Fruit fly (Drosophila melanogaster) whole organism, embryonic: ENCODE data around the gene CG4020.

ENCODE experiments used
- Antp ChIP-seq: fragments of 200-800 bp; sonication (Bioruptor generic); optimal IDR thresholded peaks from 3 replicates; lab custom pipeline; 2016; ENCODE audit warnings: missing biosample characterization, missing genetic modification characterization
- Asciz ChIP-seq: fragments of 200-800 bp; sonication (Bioruptor generic); optimal IDR thresholded peaks from 2 replicates; lab custom pipeline; 2017; ENCODE audit warnings: missing biosample characterization, mild to moderate bottlenecking, missing genetic modification characterization, missing genetic modification reagents
- CG10366 ChIP-seq: fragments of 200-800 bp; sonication (Bioruptor generic); IDR thresholded peaks from 2 replicates; pipeline ENCODE4 v1.3.6; 2022; ENCODE audit warnings: missing biosample characterization, missing genetic modification characterization
- CG10565 ChIP-seq: fragments of 200-800 bp; sonication (Bioruptor generic); optimal IDR thresholded peaks from 3 replicates; lab custom pipeline; 2016; ENCODE audit warnings: missing biosample characterization, mild to moderate bottlenecking, missing genetic modification characterization
- CG12299 ChIP-seq: fragments of 200-800 bp; sonication (Bioruptor generic); optimal IDR thresholded peaks from 2 replicates; lab custom pipeline; 2018; ENCODE audit warnings: missing biosample characterization, mild to moderate bottlenecking, missing genetic modification characterization
- CG14050 ChIP-seq: fragments of 200-800 bp; sonication (Bioruptor generic); IDR thresholded peaks from 3 replicates; pipeline ENCODE4 v1.3.6; 2022; ENCODE audit warnings: missing biosample characterization, missing genetic modification characterization
- CG17829 ChIP-seq: fragments of 200-800 bp; optimal IDR thresholded peaks from 2 replicates; lab custom pipeline; 2019; ENCODE audit warnings: missing biosample characterization, mild to moderate bottlenecking, missing genetic modification characterization, moderate library complexity
- CG18764 ChIP-seq: fragments of 200-800 bp; sonication (Bioruptor generic); optimal IDR thresholded peaks from 3 replicates; lab custom pipeline; 2016; ENCODE audit warnings: missing biosample characterization, missing genetic modification characterization
- CG33557 ChIP-seq: fragments of 200-800 bp; sonication (Bioruptor generic); optimal IDR thresholded peaks from 2 replicates; lab custom pipeline; 2019; ENCODE audit warnings: missing biosample characterization, mild to moderate bottlenecking, missing genetic modification characterization, moderate library complexity
- CG3995 ChIP-seq: fragments of 200-800 bp; sonication (Bioruptor generic); optimal IDR thresholded peaks from 3 replicates; lab custom pipeline; 2016; ENCODE audit warnings: missing biosample characterization, missing genetic modification characterization
- CG4328 ChIP-seq: fragments of 200-800 bp; sonication (Bioruptor generic); optimal IDR thresholded peaks from 3 replicates; lab custom pipeline; 2017; ENCODE audit warnings: missing biosample characterization, missing genetic modification reagents, missing genetic modification characterization
- CG4424 ChIP-seq: fragments of 200-800 bp; sonication (Bioruptor generic); optimal IDR thresholded peaks from 3 replicates; lab custom pipeline; 2016; ENCODE audit warnings: missing biosample characterization, missing genetic modification characterization
- CG6683 ChIP-seq: fragments of 200-800 bp; sonication (Bioruptor generic); optimal IDR thresholded peaks from 2 replicates; lab custom pipeline; 2017; ENCODE audit warnings: missing biosample characterization, mild to moderate bottlenecking, missing genetic modification characterization, missing genetic modification reagents
- CG6765 ChIP-seq: fragments of 200-800 bp; sonication (Bioruptor generic); optimal IDR thresholded peaks from 3 replicates; lab custom pipeline; 2017; ENCODE audit warnings: missing biosample characterization, mild to moderate bottlenecking, missing genetic modification characterization
- CG6813 ChIP-seq: fragments of 200-800 bp; sonication (Bioruptor generic); optimal IDR thresholded peaks from 2 replicates; lab custom pipeline; 2017; ENCODE audit warnings: missing biosample characterization, missing genetic modification characterization, mild to moderate bottlenecking, moderate library complexity, missing genetic modification reagents
- CG8359 ChIP-seq: fragments of 200-800 bp; sonication (Bioruptor generic); optimal IDR thresholded peaks from 2 replicates; lab custom pipeline; 2017; ENCODE audit warnings: missing biosample characterization, mild to moderate bottlenecking, missing genetic modification characterization, borderline replicate concordance
- Dip3 ChIP-seq: fragments of 200-800 bp; sonication (Bioruptor generic); optimal IDR thresholded peaks from 3 replicates; lab custom pipeline; 2016; ENCODE audit warnings: missing biosample characterization, missing genetic modification characterization
- Dp ChIP-seq: fragments of 200-800 bp; sonication (Bioruptor generic); optimal IDR thresholded peaks from 2 replicates; lab custom pipeline; 2018; ENCODE audit warnings: missing biosample characterization, mild to moderate bottlenecking, missing genetic modification characterization, moderate library complexity
- HmgD ChIP-seq: fragments of 200-800 bp; sonication (Bioruptor generic); optimal IDR thresholded peaks from 3 replicates; lab custom pipeline; 2016; ENCODE audit warnings: missing biosample characterization, missing genetic modification characterization
- Hmx ChIP-seq: fragments of 200-800 bp; sonication (Bioruptor generic); optimal IDR thresholded peaks from 2 replicates; lab custom pipeline; 2016; ENCODE audit warnings: missing biosample characterization, missing genetic modification characterization
- Lhr ChIP-seq: fragments of 200-800 bp; sonication (Bioruptor generic); optimal IDR thresholded peaks from 3 replicates; lab custom pipeline; 2017; ENCODE audit warnings: mild to moderate bottlenecking, missing biosample characterization, missing genetic modification reagents, missing genetic modification characterization
- Max ChIP-seq: fragments of 200-800 bp; sonication (Bioruptor generic); optimal IDR thresholded peaks from 2 replicates; lab custom pipeline; 2016; ENCODE audit warnings: missing biosample characterization, mild to moderate bottlenecking, missing genetic modification characterization
- Mrtf ChIP-seq: fragments of 200-800 bp; sonication (Bioruptor generic); IDR thresholded peaks from 3 replicates; pipeline ENCODE4 v1.3.6; 2022; ENCODE audit warnings: missing biosample characterization, missing genetic modification characterization
- Nf-YA ChIP-seq: fragments of 200-800 bp; sonication (Bioruptor generic); IDR thresholded peaks from 2 replicates; pipeline ENCODE4 v1.3.6; 2022; ENCODE audit warnings: missing biosample characterization, missing genetic modification characterization
- PHDP ChIP-seq: fragments of 200-800 bp; sonication (Bioruptor generic); optimal IDR thresholded peaks from 3 replicates; lab custom pipeline; 2018; ENCODE audit warnings: missing biosample characterization, mild to moderate bottlenecking, missing genetic modification characterization, moderate library complexity
- abd-A ChIP-seq: fragments of 200-800 bp; sonication (Bioruptor generic); optimal IDR thresholded peaks from 3 replicates; lab custom pipeline; 2019; ENCODE audit warnings: missing biosample characterization, mild to moderate bottlenecking, missing genetic modification characterization, moderate library complexity
- al ChIP-seq: fragments of 200-800 bp; sonication (Bioruptor generic); IDR thresholded peaks from 2 replicates; pipeline ENCODE4 v1.3.6; 2022; ENCODE audit warnings: missing biosample characterization, missing genetic modification characterization
- bcd ChIP-seq: fragments of 200-800 bp; sonication (Bioruptor generic); optimal IDR thresholded peaks from 2 replicates; lab custom pipeline; 2017; ENCODE audit warnings: missing biosample characterization, mild to moderate bottlenecking, missing genetic modification characterization
- bowl ChIP-seq: fragments of 200-800 bp; sonication (Bioruptor generic); IDR thresholded peaks from 2 replicates; pipeline ENCODE4 v1.3.6; 2022; ENCODE audit warnings: missing biosample characterization, missing genetic modification characterization
- chinmo ChIP-seq: fragments of 200-800 bp; sonication (Bioruptor generic); IDR thresholded peaks from 4 replicates; pipeline ENCODE4 v1.3.6; 2022; ENCODE audit warnings: missing biosample characterization, missing genetic modification characterization; ENCODE audit not compliant: partially characterized antibody
- corto ChIP-seq: fragments of 200-800 bp; sonication (Bioruptor generic); optimal IDR thresholded peaks from 2 replicates; lab custom pipeline; 2016; ENCODE audit warnings: missing biosample characterization, mild to moderate bottlenecking, missing genetic modification characterization, moderate library complexity
- da ChIP-seq: fragments of 200-800 bp; sonication (Bioruptor generic); optimal IDR thresholded peaks from 2 replicates; lab custom pipeline; 2016; ENCODE audit warnings: missing biosample characterization, missing genetic modification characterization
- esg ChIP-seq: fragments of 200-800 bp; sonication (Bioruptor generic); conservative IDR thresholded peaks from 2 replicates; pipeline ENCODE4 v1.3.6; 2022; ENCODE audit warnings: missing biosample characterization, missing genetic modification characterization
- hbn ChIP-seq: fragments of 200-800 bp; sonication (Bioruptor generic); IDR thresholded peaks from 2 replicates; pipeline ENCODE4 v1.3.6; 2022; ENCODE audit warnings: missing biosample characterization, missing genetic modification characterization; ENCODE audit not compliant: partially characterized antibody
- hth ChIP-seq: fragments of >200 bp; optimal IDR thresholded peaks from 2 replicates; lab custom pipeline; 2017; ENCODE audit warnings: inconsistent platforms
- jigr1 ChIP-seq: fragments of 200-800 bp; sonication (Bioruptor generic); IDR thresholded peaks from 3 replicates; pipeline ENCODE4 v1.3.6; 2022; ENCODE audit warnings: missing biosample characterization, missing genetic modification characterization
- lmd ChIP-seq: fragments of 200-800 bp; sonication (Bioruptor generic); IDR thresholded peaks from 2 replicates; pipeline ENCODE4 v1.3.6; 2022; ENCODE audit warnings: missing biosample characterization, missing genetic modification characterization
- mirr ChIP-seq: fragments of 200-800 bp; sonication (Bioruptor generic); optimal IDR thresholded peaks from 3 replicates; lab custom pipeline; 2018; ENCODE audit warnings: missing biosample characterization, mild to moderate bottlenecking, missing genetic modification characterization
- onecut ChIP-seq: fragments of 200-800 bp; sonication (Bioruptor generic); IDR thresholded peaks from 2 replicates; pipeline ENCODE4 v1.3.6; 2022; ENCODE audit warnings: missing biosample characterization, missing genetic modification characterization
- p53 ChIP-seq: fragments of 200-800 bp; sonication (Bioruptor generic); optimal IDR thresholded peaks from 2 replicates; lab custom pipeline; 2016; ENCODE audit warnings: missing biosample characterization, missing genetic modification characterization
- pb ChIP-seq: fragments of 200-800 bp; sonication (Bioruptor generic); optimal IDR thresholded peaks from 3 replicates; lab custom pipeline; 2016; ENCODE audit warnings: missing biosample characterization, missing genetic modification characterization
- pnt ChIP-seq: fragments of 200-800 bp; sonication (Bioruptor generic); optimal IDR thresholded peaks from 3 replicates; lab custom pipeline; 2016; ENCODE audit warnings: missing biosample characterization, missing genetic modification characterization
- sc ChIP-seq, 3 experiments: fragments of >200 bp in 2 of 3; fragments of 200-800 bp in 1 of 3; sonication (Bioruptor generic) in 1 of 3; optimal IDR thresholded peaks; 2 replicates in 2 of 3; 3 replicates in 1 of 3; lab custom pipeline; 2017; ENCODE audit warnings: mild to moderate bottlenecking in 1 of 3, missing biosample characterization in 1 of 3, missing genetic modification characterization in 1 of 3, missing genetic modification reagents in 1 of 3
- slp2 ChIP-seq: fragments of 200-800 bp; sonication (Bioruptor generic); optimal IDR thresholded peaks from 2 replicates; lab custom pipeline; 2016; ENCODE audit warnings: missing biosample characterization, missing genetic modification characterization
- sqz ChIP-seq: fragments of 200-800 bp; sonication (Bioruptor generic); optimal IDR thresholded peaks from 3 replicates; lab custom pipeline; 2018; ENCODE audit warnings: missing biosample characterization, mild to moderate bottlenecking, missing genetic modification characterization
- trem ChIP-seq: fragments of 200-800 bp; optimal IDR thresholded peaks from 3 replicates; lab custom pipeline; 2019; ENCODE audit warnings: missing biosample characterization, mild to moderate bottlenecking, missing genetic modification characterization, moderate library complexity
- vfl ChIP-seq: fragments of 200-800 bp; sonication (Bioruptor generic); optimal IDR thresholded peaks from 2 replicates; lab custom pipeline; 2016; ENCODE audit warnings: missing biosample characterization, missing genetic modification characterization
- zfh2 ChIP-seq: fragments of 200-800 bp; sonication (Bioruptor generic); optimal IDR thresholded peaks from 2 replicates; lab custom pipeline; 2016; ENCODE audit warnings: missing biosample characterization, missing genetic modification characterization

CG4020 gene

DNA sequence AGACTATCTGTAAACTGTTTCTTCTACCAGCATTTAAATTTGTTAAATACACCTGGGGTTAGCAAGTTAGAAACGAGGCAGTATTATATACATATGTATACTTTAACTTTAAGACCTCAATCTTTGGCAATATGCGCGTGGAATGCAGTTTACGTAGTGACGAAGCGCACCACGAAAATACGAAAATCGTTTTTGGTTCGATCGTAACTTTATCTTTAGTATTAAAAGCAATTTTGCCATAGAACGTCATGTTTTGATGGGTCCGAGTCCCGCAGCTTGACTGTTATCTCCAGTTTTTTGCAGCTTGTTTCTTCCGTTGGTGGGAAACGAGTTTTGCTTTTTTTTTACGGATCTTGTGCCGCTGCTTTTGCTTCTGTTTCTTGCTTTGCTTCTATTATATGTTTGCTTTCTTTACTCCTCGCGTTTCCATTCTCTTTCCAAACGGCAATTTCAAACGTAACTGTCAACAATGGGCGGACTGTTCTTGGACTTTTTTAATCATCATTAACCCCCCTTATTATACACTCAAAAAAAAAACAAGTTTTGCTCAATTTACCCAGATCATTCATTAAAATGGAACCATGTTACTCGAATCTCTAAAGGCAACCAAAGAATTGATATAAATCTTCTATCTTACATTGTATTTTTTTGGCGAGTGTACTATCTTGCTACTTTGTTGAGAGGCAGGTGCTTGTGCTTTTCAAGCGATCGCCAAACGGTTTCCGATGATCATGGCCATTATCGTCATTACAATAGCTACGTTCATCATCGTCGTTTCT, 13.7 kb upstream of the CG4020 start (continued):
- TF ChIP-seq Asciz (GFP tag; lab: Kevin White, UChicago) = no peak
- TF ChIP-seq HmgD (GFP tag; lab: Kevin White, UChicago) = no peak
- no peak for TF ChIP-seq p53 (GFP tag; lab: Kevin White, UChicago)
- no peak for TF ChIP-seq onecut (GFP tag; lab: Robert Waterston, UW)
- no peak for TF ChIP-seq Nf-YA (GFP tag; lab: Robert Waterston, UW)
- no peak for TF ChIP-seq CG4424
- peak; percentile 45 for TF ChIP-seq PHDP
- TF ChIP-seq sqz (GFP tag; lab: Kevin White, UChicago) = peak; percentile 13
- TF ChIP-seq mirr (GFP tag; lab: Kevin White, UChicago) = no peak
- TF ChIP-seq Dp (GFP tag; lab: Kevin White, UChicago) = no peak
- peak; percentile 78 for TF ChIP-seq zfh2 (GFP tag; lab: Kevin White, UChicago)
- no peak for TF ChIP-seq CG6683
- no peak for TF ChIP-seq Hmx (GFP tag; lab: Kevin White, UChicago)
- no peak for TF ChIP-seq CG8359
- TF ChIP-seq CG17829 (tag; lab: Kevin White, UChicago) = no peak
- TF ChIP-seq CG3995 (GFP tag; lab: Kevin White, UChicago) = no peak
- no peak for TF ChIP-seq da (GFP tag; lab: Kevin White, UChicago)
- TF ChIP-seq sc (optimal IDR thresholded peaks at IDR 0.05; lab: Kevin White, UChicago) = no peak
- no peak for TF ChIP-seq sc (GFP tag; optimal IDR thresholded peaks at IDR 0.05; lab: Kevin White, UChicago)
- peak; percentile 52 for TF ChIP-seq bcd
- TF ChIP-seq chinmo (GFP tag; lab: Robert Waterston, UW) = no peak
- peak; percentile 7 for TF ChIP-seq Max (GFP tag; lab: Kevin White, UChicago)
- no peak for TF ChIP-seq CG18764 (GFP tag; lab: Kevin White, UChicago)
- TF ChIP-seq Antp (GFP tag; lab: Kevin White, UChicago) = peak; percentile 25
- TF ChIP-seq CG6765 (GFP tag; lab: Kevin White, UChicago) = no peak
- TF ChIP-seq esg (GFP tag; lab: Robert Waterston, UW) = 0 out of 2 replicates have a peak, but pooled peaks have one; percentile 31
- TF ChIP-seq CG12299 (tag; lab: Kevin White, UChicago) = no peak
- TF ChIP-seq pb = no peak
- TF ChIP-seq hth (lab: Kevin White, UChicago) = no peak
- no peak for TF ChIP-seq bowl
- no peak for TF ChIP-seq CG4328 (GFP tag; lab: Kevin White, UChicago)
- TF ChIP-seq Mrtf (GFP tag; lab: Robert Waterston, UW) = no peak
- peak; percentile 75 for TF ChIP-seq Dip3
- peak; percentile 48; the same call in 1 of the 2 replicates for TF ChIP-seq lmd (GFP tag; lab: Robert Waterston, UW)
- no peak for TF ChIP-seq CG14050 (GFP tag; lab: Robert Waterston, UW)
- TF ChIP-seq abd-A = no peak
- no peak for TF ChIP-seq CG33557
- TF ChIP-seq CG10366 (GFP tag; lab: Robert Waterston, UW) = peak; percentile 38; the same call in 1 of the 2 replicates
- peak; percentile 35 for TF ChIP-seq CG6813 (GFP tag; lab: Kevin White, UChicago)
- TF ChIP-seq slp2 (GFP tag; lab: Kevin White, UChicago) = no peak
- no peak for TF ChIP-seq Lhr (GFP tag; lab: Kevin White, UChicago)
- no peak for TF ChIP-seq trem
- TF ChIP-seq corto = no peak
- TF ChIP-seq vfl (GFP tag; lab: Kevin White, UChicago) = peak; percentile 29
- TF ChIP-seq CG10565 = no peak
- peak; percentile 54; the same call in 1 of the 2 replicates for TF ChIP-seq al (GFP tag; lab: Robert Waterston, UW)
- TF ChIP-seq hbn (GFP tag; lab: Robert Waterston, UW) = no peak
- TF ChIP-seq pnt (GFP tag; lab: Kevin White, UChicago) = no peak
- TF ChIP-seq jigr1 = no peak
- TF ChIP-seq, all 482 proteins: peak for 154
